Worm (Caenorhabditis elegans): ENCODE data around the gene cal-7.

The cal-7 gene

DNA sequence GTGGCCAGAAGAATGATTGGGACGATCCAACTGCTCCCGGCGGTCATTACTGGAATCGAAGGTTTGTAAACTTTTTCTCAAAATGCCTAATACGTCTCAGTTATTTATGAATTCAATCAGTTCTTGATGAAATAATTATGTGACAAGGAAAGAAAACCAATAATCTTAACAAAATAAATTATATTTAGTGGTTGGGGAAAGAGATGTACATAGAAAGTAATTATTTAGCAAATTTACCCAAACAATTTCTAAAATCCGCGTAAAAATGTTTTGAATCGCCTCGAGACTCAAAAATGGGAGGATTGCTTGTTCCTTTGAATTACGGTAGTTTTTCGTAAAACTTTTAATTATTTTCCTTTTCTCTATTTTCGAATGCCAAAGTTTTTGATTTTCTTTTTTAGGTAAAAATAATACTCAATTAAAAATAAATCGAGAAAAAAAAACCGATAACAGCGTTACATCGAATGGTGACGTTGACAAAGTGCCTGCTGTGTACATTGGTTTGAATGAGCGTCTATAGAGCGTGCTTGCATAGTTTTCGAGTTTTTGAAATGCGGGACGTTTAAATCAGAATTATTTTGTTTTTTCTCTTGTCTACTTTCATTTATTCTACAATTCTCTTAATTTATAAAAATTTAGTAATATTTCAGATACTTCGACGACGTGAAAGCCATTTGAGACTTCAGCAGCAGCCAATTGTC is 4.3 kb upstream of the cal-7 start, which contains the start of the genes aagr-3 and drap-1 (continued):
- TF ChIP-seq chd-7 (tag; optimal IDR thresholded peaks at IDR 0.05) = no peak
- TF ChIP-seq ztf-28 (GFP tag; IDR thresholded peaks at IDR 0.05) = no peak
- TF ChIP-seq attf-5 (GFP tag; optimal IDR thresholded peaks at IDR 0.05) = peak; percentile 61
- no peak for TF ChIP-seq lin-35 (GFP tag; optimal IDR thresholded peaks at IDR 0.05)
- peak; percentile 62 for TF ChIP-seq mcd-1 (GFP tag; IDR thresholded peaks at IDR 0.05)
- no peak for TF ChIP-seq snpc-4 (GFP tag; optimal IDR thresholded peaks at IDR 0.05)
- peak in 1 of 4 experiments; percentile 8 for TF ChIP-seq snpc-4 (tag; optimal IDR thresholded peaks at IDR 0.05)
- no peak for TF ChIP-seq ccch-3 (GFP tag; optimal IDR thresholded peaks at IDR 0.05)

ce11 chrV:9730743-9731706 is 2.9 kb upstream of the cal-7 start:
- TF ChIP-seq die-1 (tag; optimal IDR thresholded peaks at IDR 0.05) (peak; percentile 36), Y53F4B.3 (GFP tag; IDR thresholded peaks at IDR 0.05) (no peak), ZK185.1 (tag; optimal IDR thresholded peaks at IDR 0.05; ENCODE audit: poor library complexity, severe bottlenecking) (peak; percentile 56), nfyb-1 (GFP tag; IDR thresholded peaks at IDR 0.05) (peak; percentile 95), athp-1 (tag; optimal IDR thresholded peaks at IDR 0.05) (peak; percentile 59), K12H6.12 (tag; optimal IDR thresholded peaks at IDR 0.05) (peak; percentile 98), efl-1 (GFP tag; optimal IDR thresholded peaks at IDR 0.05) (no peak), him-1 (tag; optimal IDR thresholded peaks at IDR 0.05) (no peak), lin-40 (tag; optimal IDR thresholded peaks at IDR 0.05) (peak; percentile 94), tbx-9 (tag; optimal IDR thresholded peaks at IDR 0.05; ENCODE audit: borderline replicate concordance) (no peak), ekl-4 (GFP tag; IDR thresholded peaks at IDR 0.05) (peak; percentile 81), chd-7 (tag; optimal IDR thresholded peaks at IDR 0.05) (peak; percentile 96), cebp-1 (GFP tag; IDR thresholded peaks at IDR 0.05) (no peak), cebp-1 (tag; optimal IDR thresholded peaks at IDR 0.05) (peak; percentile 92), rpc-1 (optimal IDR thresholded peaks at IDR 0.05) (no peak), rpc-1 (tag; optimal IDR thresholded peaks at IDR 0.05) (no peak), nfya-1 (tag; optimal IDR thresholded peaks at IDR 0.05; ENCODE audit: borderline replicate concordance, insufficient read depth) (no peak), nhr-120 (GFP tag; IDR thresholded peaks at IDR 0.05) (no peak), mcd-1 (GFP tag; IDR thresholded peaks at IDR 0.05) (peak; percentile 84), egrh-3 (GFP tag; IDR thresholded peaks at IDR 0.05) (peak; percentile 80), T07F8.4 (tag; optimal IDR thresholded peaks at IDR 0.05) (peak; percentile 39), attf-5 (GFP tag; optimal IDR thresholded peaks at IDR 0.05) (peak; percentile 98), fkh-3 (tag; optimal IDR thresholded peaks at IDR 0.05) (no peak), ztf-25 (GFP tag; IDR thresholded peaks at IDR 0.05) (0 out of 2 replicates have a peak, but pooled peaks have one; percentile 46), egl-18 (GFP tag; IDR thresholded peaks at IDR 0.05) (0 out of 2 replicates have a peak, but pooled peaks have one; percentile 13), somi-1 (GFP tag; optimal IDR thresholded peaks at IDR 0.05) (peak; percentile 82), akir-1 (GFP tag; optimal IDR thresholded peaks at IDR 0.05) (no peak), madf-6 (GFP tag; IDR thresholded peaks at IDR 0.05) (peak; percentile 19), madf-10 (tag; optimal IDR thresholded peaks at IDR 0.05) (peak; percentile 90), F23B12.7 (tag; optimal IDR thresholded peaks at IDR 0.05; ENCODE audit: insufficient read depth) (no peak), F22D6.2 (tag; optimal IDR thresholded peaks at IDR 0.05) (peak; percentile 52), F55B11.4 (tag; optimal IDR thresholded peaks at IDR 0.05; ENCODE audit: borderline replicate concordance, insufficient read depth) (no peak), ceh-58 (GFP tag; IDR thresholded peaks at IDR 0.05) (no peak), ztf-6 (GFP tag; IDR thresholded peaks at IDR 0.05) (0 out of 2 replicates have a peak, but pooled peaks have one; percentile 62), lag-1 (GFP tag; IDR thresholded peaks at IDR 0.05) (no peak), aptf-2 (GFP tag; conservative IDR thresholded peaks at IDR 0.05) (no peak), B0261.1 (tag; optimal IDR thresholded peaks at IDR 0.05) (peak; percentile 16), nhr-179 (tag; optimal IDR thresholded peaks at IDR 0.05) (no peak), dpff-1 (tag; optimal IDR thresholded peaks at IDR 0.05) (no peak)
